Fruit fly (Drosophila melanogaster) whole organism, wandering third instar larva: ENCODE results near the gene Acp29AB.

Experiments used
- Abd-B ChIP-seq: fragments of >200 bp; optimal IDR thresholded peaks from 2 replicates; lab custom pipeline; 2017; ENCODE audit warnings: missing biosample characterization, missing genetic modification characterization
- CG32264 ChIP-seq: fragments of 200-800 bp; sonication (Bioruptor generic); optimal IDR thresholded peaks from 2 replicates; lab custom pipeline; 2016; ENCODE audit warnings: missing biosample characterization, missing genetic modification characterization
- CG9705 ChIP-seq: fragments of 200-800 bp; sonication (Bioruptor generic); optimal IDR thresholded peaks from 2 replicates; lab custom pipeline; 2018; ENCODE audit warnings: missing biosample characterization, mild to moderate bottlenecking, missing genetic modification characterization
- CrebA ChIP-seq: fragments of 200-800 bp; sonication (Bioruptor generic); optimal IDR thresholded peaks from 2 replicates; lab custom pipeline; 2016; ENCODE audit warnings: missing biosample characterization, mild to moderate bottlenecking, missing genetic modification characterization, borderline replicate concordance
- Dfd ChIP-seq: fragments of >200 bp; optimal IDR thresholded peaks from 2 replicates; lab custom pipeline; 2017; ENCODE audit warnings: missing biosample characterization, missing genetic modification characterization
- Dif ChIP-seq: fragments of 200-275, 200-300 bp; sonication (Bioruptor generic); optimal IDR thresholded peaks from 2 replicates; lab custom pipeline; 2018; ENCODE audit warnings: missing biosample characterization, missing genetic modification characterization; ENCODE audit not compliant: partially characterized antibody
- GATAd ChIP-seq: sonication (Bioruptor generic); optimal IDR thresholded peaks from 2 replicates; lab custom pipeline; 2016; ENCODE audit warnings: missing biosample characterization, missing genetic modification characterization
- HLH106 ChIP-seq: fragments of 200-800 bp; optimal IDR thresholded peaks from 3 replicates; lab custom pipeline; 2019; ENCODE audit warnings: missing biosample characterization, mild to moderate bottlenecking, missing genetic modification characterization, moderate library complexity
- Hnf4 ChIP-seq: fragments of 200-800 bp; sonication (Bioruptor generic); optimal IDR thresholded peaks from 2 replicates; lab custom pipeline; 2016; ENCODE audit warnings: missing biosample characterization, mild to moderate bottlenecking, missing genetic modification characterization
- Hr78 ChIP-seq: fragments of >200 bp; optimal IDR thresholded peaks from 2 replicates; lab custom pipeline; 2017; ENCODE audit warnings: missing biosample characterization, missing genetic modification characterization
- Hr83 ChIP-seq: fragments of 200-300 bp; sonication (Bioruptor generic); optimal IDR thresholded peaks from 2 replicates; lab custom pipeline; 2016; ENCODE audit warnings: missing biosample characterization, mild to moderate bottlenecking, missing genetic modification characterization, moderate library complexity; ENCODE audit not compliant: poor library complexity, severe bottlenecking
- Jra ChIP-seq: sonication (Bioruptor generic); optimal IDR thresholded peaks from 2 replicates; lab custom pipeline; 2016; ENCODE audit warnings: missing biosample characterization, missing genetic modification characterization
- Mio ChIP-seq: sonication (Bioruptor generic); optimal IDR thresholded peaks from 2 replicates; lab custom pipeline; 2016; ENCODE audit warnings: missing biosample characterization, missing genetic modification characterization
- Myc ChIP-seq: fragments of >200 bp; optimal IDR thresholded peaks from 2 replicates; lab custom pipeline; 2017
- N ChIP-seq: fragments of >200 bp; optimal IDR thresholded peaks from 2 replicates; lab custom pipeline; 2018; ENCODE audit warnings: missing biosample characterization, missing external identifiers, missing genetic modification characterization
- OdsH ChIP-seq: fragments of 200-800 bp; sonication (Bioruptor generic); optimal IDR thresholded peaks from 2 replicates; lab custom pipeline; 2016; ENCODE audit warnings: missing biosample characterization, mild to moderate bottlenecking, missing genetic modification characterization
- Rel ChIP-seq, 2 experiments: fragments of 200-800 bp; sonication (Bioruptor generic) in 1 of 2; optimal IDR thresholded peaks; 2 replicates in 1 of 2; 3 replicates in 1 of 2; lab custom pipeline; 2016 to 2019; ENCODE audit warnings: mild to moderate bottlenecking in 2 of 2, missing biosample characterization in 2 of 2, missing genetic modification characterization in 2 of 2, moderate library complexity in 1 of 2
- Sp1 ChIP-seq: fragments of 200-800 bp; sonication (Bioruptor generic); optimal IDR thresholded peaks from 3 replicates; lab custom pipeline; 2019; ENCODE audit warnings: missing biosample characterization, mild to moderate bottlenecking, missing genetic modification characterization, moderate library complexity
- Vsx2 ChIP-seq: fragments of 200-300, 225-300 bp; sonication (Bioruptor generic); optimal IDR thresholded peaks from 2 replicates; lab custom pipeline; 2018; ENCODE audit warnings: missing biosample characterization, missing genetic modification characterization; ENCODE audit not compliant: partially characterized antibody
- br ChIP-seq: fragments of 200-800 bp; sonication (Bioruptor generic); optimal IDR thresholded peaks from 2 replicates; lab custom pipeline; 2016; ENCODE audit warnings: missing biosample characterization, missing genetic modification characterization
- brk ChIP-seq: fragments of 200-800 bp; sonication (Bioruptor generic); optimal IDR thresholded peaks from 2 replicates; lab custom pipeline; 2016; ENCODE audit warnings: missing biosample characterization, mild to moderate bottlenecking, missing genetic modification characterization
- dl ChIP-seq, 2 experiments: fragments of 175-275, 200-275 bp in 1 of 2; fragments of 200-275 bp in 1 of 2; sonication (Bioruptor generic); optimal IDR thresholded peaks; lab custom pipeline; 2018; ENCODE audit warnings: mild to moderate bottlenecking in 2 of 2, missing biosample characterization in 2 of 2, missing genetic modification characterization in 2 of 2, moderate library complexity in 2 of 2; ENCODE audit not compliant: partially characterized antibody in 2 of 2, insufficient read depth in 1 of 2
- dmrt93B ChIP-seq: fragments of 200-800 bp; sonication (Bioruptor generic); optimal IDR thresholded peaks from 2 replicates; lab custom pipeline; 2018; ENCODE audit warnings: missing biosample characterization, mild to moderate bottlenecking, missing genetic modification characterization
- dsf ChIP-seq: sonication (Bioruptor generic); optimal IDR thresholded peaks from 2 replicates; lab custom pipeline; 2016; ENCODE audit warnings: missing biosample characterization, missing genetic modification characterization, borderline replicate concordance
- ey ChIP-seq: fragments of 200-800 bp; sonication (Bioruptor generic); optimal IDR thresholded peaks from 2 replicates; lab custom pipeline; 2016; ENCODE audit warnings: missing biosample characterization, missing genetic modification characterization
- foxo ChIP-seq, 2 experiments: fragments of 200-800 bp; sonication (Bioruptor generic); optimal IDR thresholded peaks; 2 replicates in 1 of 2; 3 replicates in 1 of 2; lab custom pipeline; 2016 to 2017; ENCODE audit warnings: missing biosample characterization in 2 of 2, missing genetic modification characterization in 2 of 2
- fru ChIP-seq: fragments of 200-800 bp; sonication (Bioruptor generic); optimal IDR thresholded peaks from 3 replicates; lab custom pipeline; 2016; ENCODE audit warnings: missing biosample characterization, mild to moderate bottlenecking, missing genetic modification characterization
- h ChIP-seq: fragments of 200-800 bp; sonication (Bioruptor generic); optimal IDR thresholded peaks from 3 replicates; lab custom pipeline; 2016; ENCODE audit warnings: missing biosample characterization, mild to moderate bottlenecking, missing genetic modification characterization
- jim ChIP-seq: fragments of 175-275, 200-325 bp; sonication (Bioruptor generic); optimal IDR thresholded peaks from 2 replicates; lab custom pipeline; 2016; ENCODE audit warnings: missing biosample characterization, mild to moderate bottlenecking, missing genetic modification characterization
- lola ChIP-seq: fragments of >200 bp; optimal IDR thresholded peaks from 2 replicates; lab custom pipeline; 2017; ENCODE audit warnings: missing biosample characterization, missing genetic modification characterization
- pan ChIP-seq: fragments of >200 bp; optimal IDR thresholded peaks from 2 replicates; lab custom pipeline; 2017
- psq ChIP-seq: fragments of 200-800 bp; sonication (Bioruptor generic); optimal IDR thresholded peaks from 3 replicates; lab custom pipeline; 2017; ENCODE audit warnings: missing biosample characterization, mild to moderate bottlenecking, missing genetic modification characterization, moderate library complexity
- rgr ChIP-seq: fragments of 200-800 bp; sonication (Bioruptor generic); optimal IDR thresholded peaks from 3 replicates; lab custom pipeline; 2016; ENCODE audit warnings: missing biosample characterization, mild to moderate bottlenecking, missing genetic modification characterization
- sage ChIP-seq: fragments of 200-800 bp; sonication (Bioruptor generic); optimal IDR thresholded peaks from 2 replicates; lab custom pipeline; 2016; ENCODE audit warnings: missing biosample characterization, mild to moderate bottlenecking, missing genetic modification characterization
- sv ChIP-seq: fragments of 200-800 bp; sonication (Bioruptor generic); optimal IDR thresholded peaks from 3 replicates; lab custom pipeline; 2016; ENCODE audit warnings: missing biosample characterization, missing genetic modification characterization
- tai ChIP-seq: sonication (Bioruptor generic); optimal IDR thresholded peaks from 2 replicates; lab custom pipeline; 2016; ENCODE audit warnings: missing biosample characterization, missing genetic modification characterization
- usp ChIP-seq: fragments of >200 bp; optimal IDR thresholded peaks from 2 replicates; lab custom pipeline; 2017; ENCODE audit warnings: missing biosample characterization, missing genetic modification characterization
- woc ChIP-seq: sonication (Bioruptor generic); optimal IDR thresholded peaks from 2 replicates; lab custom pipeline; 2016; ENCODE audit warnings: missing biosample characterization, mild to moderate bottlenecking, missing genetic modification characterization

Gene Acp29AB

dm6 chr2L:8403286-8404270 lies 10.6 kb upstream of the Acp29AB start, which contains the start of gene emb:
emb (plus strand) TSS chr2L:8403573.
- TF ChIP-seq dmrt93B (GFP tag; lab: Kevin White, UChicago): no peak
- TF ChIP-seq Myc (lab: Kevin White, UChicago): no peak
- TF ChIP-seq Rel (GFP tag; optimal IDR thresholded peaks at IDR 0.05; lab: Kevin White, UChicago): no peak
- TF ChIP-seq Rel (tag; optimal IDR thresholded peaks at IDR 0.05; lab: Kevin White, UChicago): peak; percentile 49
- no peak for TF ChIP-seq br (GFP tag; lab: Kevin White, UChicago)
- no peak for TF ChIP-seq tai (GFP tag; lab: Kevin White, UChicago)
- TF ChIP-seq dl (GFP tag; optimal IDR thresholded peaks at IDR 0.05; lab: Kevin White, UChicago; ENCODE audit: insufficient read depth in 1 of 2, partially characterized antibody in 2 of 2): no peak
- TF ChIP-seq psq: peak; percentile 45
- TF ChIP-seq brk (GFP tag; lab: Kevin White, UChicago): no peak
- TF ChIP-seq Jra: peak; percentile 40
- no peak for TF ChIP-seq Abd-B (GFP tag; lab: Kevin White, UChicago)
- no peak for TF ChIP-seq Hnf4 (GFP tag; lab: Kevin White, UChicago)
- TF ChIP-seq CG32264 (GFP tag; lab: Kevin White, UChicago): no peak
- no peak for TF ChIP-seq usp (GFP tag; lab: Kevin White, UChicago)
- no peak for TF ChIP-seq Dif
- no peak for TF ChIP-seq Vsx2 (GFP tag; lab: Kevin White, UChicago)
- peak in 1 of 2 experiments; percentile 60 for TF ChIP-seq foxo (GFP tag; optimal IDR thresholded peaks at IDR 0.05; lab: Kevin White, UChicago)
- peak; percentile 75 for TF ChIP-seq N (GFP tag; lab: Kevin White, UChicago)
- TF ChIP-seq Mio (GFP tag; lab: Kevin White, UChicago): no peak
- TF ChIP-seq CG9705: peak; percentile 25
- TF ChIP-seq woc: peak; percentile 54
- no peak for TF ChIP-seq pan (lab: Kevin White, UChicago)
- TF ChIP-seq Dfd: no peak
- TF ChIP-seq h: peak; percentile 58
- TF ChIP-seq fru: peak; percentile 69
- no peak for TF ChIP-seq CrebA
- TF ChIP-seq rgr (GFP tag; lab: Kevin White, UChicago): peak; percentile 61
- peak; percentile 7 for TF ChIP-seq sv (GFP tag; lab: Kevin White, UChicago)
- no peak for TF ChIP-seq GATAd (GFP tag; lab: Kevin White, UChicago)
- TF ChIP-seq Sp1 (GFP tag; lab: Kevin White, UChicago): peak; percentile 73
- TF ChIP-seq sage: no peak
- TF ChIP-seq dsf (GFP tag; lab: Kevin White, UChicago): peak; percentile 6
- peak; percentile 40 for TF ChIP-seq OdsH (GFP tag; lab: Kevin White, UChicago)
- TF ChIP-seq HLH106 (tag; lab: Kevin White, UChicago): peak; percentile 11
- TF ChIP-seq ey (GFP tag; lab: Kevin White, UChicago): peak; percentile 20
- TF ChIP-seq jim (GFP tag; lab: Kevin White, UChicago): peak; percentile 46
- TF ChIP-seq lola: no peak
- TF ChIP-seq Hr78: no peak
- TF ChIP-seq Hr83: peak; percentile 80

- no peak for TF ChIP-seq sage
- TF ChIP-seq OdsH (GFP tag; lab: Kevin White, UChicago): no peak
- no peak for TF ChIP-seq Sp1 (GFP tag; lab: Kevin White, UChicago)
- TF ChIP-seq Dfd: no peak
- no peak for TF ChIP-seq GATAd (GFP tag; lab: Kevin White, UChicago)
- no peak for TF ChIP-seq CG9705
These were observed 9.9 kb upstream of the Acp29AB start, which contains the start of gene fy for dm6 chr2L:8402928-8403285. fy (minus strand) TSS chr2L:8403280.
